Fruit fly (Drosophila melanogaster) whole organism, embryonic: Measurements from ENCODE around the gene CG32371.

ENCODE experiments used
- CG1024 ChIP-seq: fragments of 200-800 bp; sonication (Bioruptor generic); IDR thresholded peaks from 2 replicates; pipeline ENCODE4 v1.3.6; 2022; ENCODE audit warnings: missing biosample characterization, missing genetic modification characterization
- CG11504 ChIP-seq: fragments of 200-800 bp; sonication (Bioruptor generic); optimal IDR thresholded peaks from 3 replicates; lab custom pipeline; 2019; ENCODE audit warnings: missing biosample characterization, mild to moderate bottlenecking, missing genetic modification characterization, moderate library complexity
- CG13775 ChIP-seq: fragments of 200-800 bp; sonication (Bioruptor generic); optimal IDR thresholded peaks from 3 replicates; lab custom pipeline; 2017; ENCODE audit warnings: missing biosample characterization, mild to moderate bottlenecking, missing genetic modification characterization
- CG14441 ChIP-seq: fragments of 200-800 bp; sonication (Bioruptor generic); IDR thresholded peaks from 2 replicates; pipeline ENCODE4 v1.3.6; 2022; ENCODE audit warnings: missing biosample characterization, missing genetic modification characterization
- CG1602 ChIP-seq: fragments of 200-800 bp; sonication (Bioruptor generic); optimal IDR thresholded peaks from 3 replicates; lab custom pipeline; 2016; ENCODE audit warnings: missing biosample characterization, missing genetic modification characterization
- CG18619 ChIP-seq: fragments of 200-800 bp; sonication (Bioruptor generic); optimal IDR thresholded peaks from 3 replicates; lab custom pipeline; 2017; ENCODE audit warnings: missing biosample characterization, mild to moderate bottlenecking, missing genetic modification characterization
- CG2120 ChIP-seq: fragments of 200-800 bp; sonication (Bioruptor generic); optimal IDR thresholded peaks from 3 replicates; lab custom pipeline; 2016; ENCODE audit warnings: missing biosample characterization, missing genetic modification characterization
- CG2199 ChIP-seq: fragments of 200-800 bp; sonication (Bioruptor generic); IDR thresholded peaks from 3 replicates; pipeline ENCODE4 v1.3.6; 2022; ENCODE audit warnings: missing biosample characterization, missing genetic modification characterization
- CG2202 ChIP-seq: fragments of 200-800 bp; sonication (Bioruptor generic); optimal IDR thresholded peaks from 2 replicates; lab custom pipeline; 2018; ENCODE audit warnings: missing biosample characterization, mild to moderate bottlenecking, missing genetic modification characterization
- CG2712 ChIP-seq: fragments of 200-800 bp; optimal IDR thresholded peaks from 3 replicates; lab custom pipeline; 2019; ENCODE audit warnings: missing biosample characterization, mild to moderate bottlenecking, missing genetic modification characterization, moderate library complexity
- CG2889 ChIP-seq: fragments of 200-800 bp; sonication (Bioruptor generic); IDR thresholded peaks from 3 replicates; pipeline ENCODE4 v1.3.6; 2022; ENCODE audit warnings: missing biosample characterization, missing genetic modification characterization
- CG31441 ChIP-seq: fragments of 200-800 bp; sonication (Bioruptor generic); IDR thresholded peaks from 2 replicates; pipeline ENCODE4 v1.3.6; 2022; ENCODE audit warnings: missing biosample characterization, missing genetic modification characterization
- CG34376 ChIP-seq: fragments of 200-800 bp; sonication (Bioruptor generic); optimal IDR thresholded peaks from 2 replicates; lab custom pipeline; 2018; ENCODE audit warnings: missing biosample characterization, mild to moderate bottlenecking, missing genetic modification characterization
- CG4404 ChIP-seq: fragments of 200-800 bp; sonication (Bioruptor generic); IDR thresholded peaks from 2 replicates; pipeline ENCODE4 v1.3.6; 2022; ENCODE audit warnings: missing biosample characterization, missing genetic modification characterization
- CG4707 ChIP-seq: fragments of 200-800 bp; sonication (Bioruptor generic); optimal IDR thresholded peaks from 2 replicates; lab custom pipeline; 2018; ENCODE audit warnings: missing biosample characterization, mild to moderate bottlenecking, missing genetic modification characterization, moderate library complexity
- CG4730 ChIP-seq: fragments of 200-800 bp; sonication (Bioruptor generic); IDR thresholded peaks from 2 replicates; pipeline ENCODE4 v1.3.6; 2022; ENCODE audit warnings: missing biosample characterization, missing genetic modification characterization
- CG5180 ChIP-seq: fragments of 200-800 bp; sonication (Bioruptor generic); optimal IDR thresholded peaks from 3 replicates; lab custom pipeline; 2017; ENCODE audit warnings: missing biosample characterization, missing genetic modification characterization, mild to moderate bottlenecking, moderate library complexity, missing genetic modification reagents
- CG6272 ChIP-seq: fragments of 200-800 bp; sonication (Bioruptor generic); IDR thresholded peaks from 2 replicates; pipeline ENCODE4 v1.3.6; 2022; ENCODE audit warnings: missing biosample characterization, missing genetic modification characterization
- CG7745 ChIP-seq: fragments of 200-800 bp; sonication (Bioruptor generic); optimal IDR thresholded peaks from 2 replicates; lab custom pipeline; 2018; ENCODE audit warnings: missing biosample characterization, mild to moderate bottlenecking, missing genetic modification characterization, moderate library complexity
- CG8924 ChIP-seq: fragments of 200-800 bp; optimal IDR thresholded peaks from 3 replicates; lab custom pipeline; 2019; ENCODE audit warnings: missing biosample characterization, mild to moderate bottlenecking, missing genetic modification characterization, moderate library complexity
- CG9727 ChIP-seq: fragments of 200-800 bp; sonication (Bioruptor generic); optimal IDR thresholded peaks from 3 replicates; lab custom pipeline; 2017; ENCODE audit warnings: missing biosample characterization, mild to moderate bottlenecking, missing genetic modification characterization
- CG9932 ChIP-seq: fragments of 200-800 bp; sonication (Bioruptor generic); IDR thresholded peaks from 2 replicates; pipeline ENCODE4 v1.3.6; 2022; ENCODE audit warnings: missing biosample characterization, missing genetic modification characterization
- Dek ChIP-seq: fragments of 200-800 bp; sonication (Bioruptor generic); optimal IDR thresholded peaks from 3 replicates; lab custom pipeline; 2019; ENCODE audit warnings: missing biosample characterization, mild to moderate bottlenecking, missing genetic modification characterization, moderate library complexity
- Eip74EF ChIP-seq, 2 experiments: fragments of 200-800 bp in 1 of 2; fragments of >200 bp in 1 of 2; sonication (Bioruptor generic) in 1 of 2; optimal IDR thresholded peaks; 2 replicates each; lab custom pipeline; 2017 to 2019; ENCODE audit warnings: missing biosample characterization in 2 of 2, missing genetic modification characterization in 2 of 2, mild to moderate bottlenecking in 1 of 2, moderate library complexity in 1 of 2
- HLH3B ChIP-seq: fragments of 200-800 bp; sonication (Bioruptor generic); IDR thresholded peaks from 2 replicates; pipeline ENCODE4 v1.3.6; 2022; ENCODE audit warnings: missing biosample characterization, missing genetic modification characterization
- HmgD ChIP-seq: fragments of 200-800 bp; sonication (Bioruptor generic); optimal IDR thresholded peaks from 3 replicates; lab custom pipeline; 2016; ENCODE audit warnings: missing biosample characterization, missing genetic modification characterization
- Kr ChIP-seq: fragments of 200-800 bp; sonication (Bioruptor generic); optimal IDR thresholded peaks from 2 replicates; lab custom pipeline; 2017; ENCODE audit warnings: missing biosample characterization, mild to moderate bottlenecking, missing genetic modification characterization
- Med ChIP-seq: fragments of 200-800 bp; sonication (Bioruptor generic); peaks from one replicate; lab custom pipeline; 2016; ENCODE audit warnings: missing biosample characterization, missing genetic modification characterization, mild to moderate bottlenecking, inconsistent platforms, moderate library complexity
- Sox102F ChIP-seq: fragments of 200-800 bp; sonication (Bioruptor generic); optimal IDR thresholded peaks from 2 replicates; lab custom pipeline; 2018; ENCODE audit warnings: missing biosample characterization, mild to moderate bottlenecking, missing genetic modification characterization, moderate library complexity
- TFAM ChIP-seq: fragments of 200-800 bp; sonication (Bioruptor generic); optimal IDR thresholded peaks from 2 replicates; lab custom pipeline; 2017; ENCODE audit warnings: missing biosample characterization, missing genetic modification characterization, inconsistent platforms
- ap ChIP-seq: fragments of 200-800 bp; sonication (Bioruptor generic); IDR thresholded peaks from 2 replicates; pipeline ENCODE4 v1.3.6; 2022; ENCODE audit warnings: missing biosample characterization, missing genetic modification characterization
- bigmax ChIP-seq: fragments of 200-800 bp; sonication (Bioruptor generic); optimal IDR thresholded peaks from 2 replicates; lab custom pipeline; 2018; ENCODE audit warnings: missing biosample characterization, mild to moderate bottlenecking, missing genetic modification characterization
- crc ChIP-seq: fragments of 200-800 bp; sonication (Bioruptor generic); optimal IDR thresholded peaks from 2 replicates; lab custom pipeline; 2016; ENCODE audit warnings: missing biosample characterization, missing genetic modification characterization
- fd102C ChIP-seq: fragments of 200-800 bp; sonication (Bioruptor generic); optimal IDR thresholded peaks from 2 replicates; lab custom pipeline; 2018; ENCODE audit warnings: missing biosample characterization, mild to moderate bottlenecking, missing genetic modification characterization, moderate library complexity
- grau ChIP-seq: fragments of 200-800 bp; optimal IDR thresholded peaks from 3 replicates; lab custom pipeline; 2019; ENCODE audit warnings: missing biosample characterization, mild to moderate bottlenecking, missing genetic modification characterization, moderate library complexity
- ham ChIP-seq: fragments of 200-800 bp; sonication (Bioruptor generic); IDR thresholded peaks from 2 replicates; pipeline ENCODE4 v1.3.6; 2022; ENCODE audit warnings: missing biosample characterization, missing genetic modification characterization
- knrl ChIP-seq: fragments of 200-800 bp; sonication (Bioruptor generic); IDR thresholded peaks from 3 replicates; pipeline ENCODE4 v1.3.6; 2022; ENCODE audit warnings: missing biosample characterization, missing genetic modification characterization; ENCODE audit not compliant: partially characterized antibody
- nerfin-2 ChIP-seq: fragments of 200-800 bp; sonication (Bioruptor generic); IDR thresholded peaks from 2 replicates; pipeline ENCODE4 v1.3.6; 2022; ENCODE audit warnings: missing biosample characterization, missing genetic modification characterization; ENCODE audit not compliant: partially characterized antibody
- prd ChIP-seq, 3 experiments: fragments of >200 bp in 2 of 3; fragments of 200-800 bp in 1 of 3; sonication (Bioruptor generic) in 1 of 3; optimal IDR thresholded peaks in 2 of 3; IDR thresholded peaks in 1 of 3; 2 replicates in 2 of 3; 3 replicates in 1 of 3; pipeline versions ENCODE4 v1.3.6 to Lab custom; 2017 to 2022; ENCODE audit warnings: missing biosample characterization in 1 of 3, missing genetic modification characterization in 1 of 3
- pzg ChIP-seq: fragments of 200-800 bp; sonication (Bioruptor generic); optimal IDR thresholded peaks from 3 replicates; lab custom pipeline; 2018; ENCODE audit warnings: missing biosample characterization, mild to moderate bottlenecking, missing genetic modification characterization, moderate library complexity
- ro ChIP-seq: fragments of 200-800 bp; sonication (Bioruptor generic); IDR thresholded peaks from 2 replicates; pipeline ENCODE4 v1.3.6; 2022; ENCODE audit warnings: missing biosample characterization, missing genetic modification characterization
- sna ChIP-seq: fragments of 200-800 bp; sonication (Bioruptor generic); IDR thresholded peaks from 2 replicates; pipeline ENCODE4 v1.3.6; 2022; ENCODE audit warnings: missing biosample characterization, missing genetic modification characterization; ENCODE audit not compliant: partially characterized antibody
- tin ChIP-seq: fragments of 200-800 bp; sonication (Bioruptor generic); optimal IDR thresholded peaks from 3 replicates; lab custom pipeline; 2016; ENCODE audit warnings: missing biosample characterization, missing genetic modification characterization
- toy ChIP-seq: fragments of 200-800 bp; sonication (Bioruptor generic); IDR thresholded peaks from 2 replicates; pipeline ENCODE4 v1.3.6; 2022; ENCODE audit warnings: missing biosample characterization, missing genetic modification characterization
- twi ChIP-seq: fragments of 200-800 bp; optimal IDR thresholded peaks from 2 replicates; lab custom pipeline; 2019; ENCODE audit warnings: missing biosample characterization, mild to moderate bottlenecking, missing genetic modification characterization, moderate library complexity
- tx ChIP-seq: fragments of 200-800 bp; sonication (Bioruptor generic); optimal IDR thresholded peaks from 2 replicates; lab custom pipeline; 2016; ENCODE audit warnings: missing biosample characterization, missing genetic modification characterization
- unc-4 ChIP-seq: fragments of 200-800 bp; sonication (Bioruptor generic); IDR thresholded peaks from 2 replicates; pipeline ENCODE4 v1.3.6; 2022; ENCODE audit warnings: missing biosample characterization, missing genetic modification characterization; ENCODE audit not compliant: partially characterized antibody
- zfh1 ChIP-seq: fragments of 200-800 bp; sonication (Bioruptor generic); IDR thresholded peaks from 3 replicates; pipeline ENCODE4 v1.3.6; 2022; ENCODE audit warnings: missing biosample characterization, missing genetic modification characterization

Gene CG32371

dm6 chr3L:7809289-7810099 is 41.3 kb upstream of the CG32371 start, which contains the start of gene CG32369 (continued):
- TF ChIP-seq knrl (GFP tag; lab: Robert Waterston, UW) (0 out of 3 replicates have a peak, but pooled peaks have one; percentile 17), CG2889 (GFP tag; lab: Robert Waterston, UW) (no peak), CG1602 (no peak), bigmax (GFP tag; lab: Kevin White, UChicago) (no peak), crc (GFP tag; lab: Kevin White, UChicago) (no peak), HmgD (GFP tag; lab: Kevin White, UChicago) (no peak), CG2120 (GFP tag; lab: Kevin White, UChicago) (peak; percentile 24), CG1024 (GFP tag; lab: Robert Waterston, UW) (no peak), ro (GFP tag; lab: Robert Waterston, UW) (no peak), HLH3B (GFP tag; lab: Robert Waterston, UW) (peak; percentile 47; the same call in 1 of the 2 replicates), CG11504 (tag; lab: Kevin White, UChicago) (peak; percentile 87), CG4707 (GFP tag; lab: Kevin White, UChicago) (no peak), CG2712 (tag; lab: Kevin White, UChicago) (no peak), twi (tag; lab: Kevin White, UChicago) (no peak), CG14441 (GFP tag; lab: Robert Waterston, UW) (peak; percentile 25; the same call in 1 of the 2 replicates), CG18619 (GFP tag; lab: Kevin White, UChicago) (peak; percentile 13), CG13775 (GFP tag; lab: Kevin White, UChicago) (no peak), Dek (tag; lab: Kevin White, UChicago) (peak; percentile 15), CG6272 (GFP tag; lab: Robert Waterston, UW) (no peak), CG8924 (no peak), CG5180 (GFP tag; lab: Kevin White, UChicago) (peak; percentile 60), CG4730 (GFP tag; lab: Robert Waterston, UW) (no peak), grau (tag; lab: Kevin White, UChicago) (no peak), CG34376 (peak; percentile 69), ap (GFP tag; lab: Robert Waterston, UW) (no peak), CG31441 (GFP tag; lab: Robert Waterston, UW) (no peak), TFAM (GFP tag; lab: Kevin White, UChicago) (no peak), CG4404 (GFP tag; lab: Robert Waterston, UW) (no peak), CG2202 (tag; lab: Kevin White, UChicago) (no peak), Sox102F (peak; percentile 7), CG9932 (GFP tag; lab: Robert Waterston, UW) (no peak), zfh1 (GFP tag; lab: Robert Waterston, UW) (no peak), CG9727 (peak; percentile 41), tx (GFP tag; lab: Kevin White, UChicago) (no peak), tin (GFP tag; lab: Kevin White, UChicago) (no peak), sna (GFP tag; lab: Robert Waterston, UW) (0 out of 2 replicates have a peak, but pooled peaks have one; percentile 20), unc-4 (GFP tag; lab: Robert Waterston, UW) (peak; percentile 53), fd102C (GFP tag; lab: Kevin White, UChicago) (no peak), ham (no peak), prd (optimal IDR thresholded peaks at IDR 0.05; lab: Kevin White, UChicago) (no peak), prd (GFP tag; IDR thresholded peaks at IDR 0.05; lab: Robert Waterston, UW) (no peak), CG2199 (no peak), pzg (no peak), CG7745 (tag; lab: Kevin White, UChicago) (no peak), Med (GFP tag; lab: Kevin White, UChicago) (peak; percentile 87), nerfin-2 (no peak), toy (GFP tag; lab: Robert Waterston, UW) (no peak), Eip74EF (GFP tag; optimal IDR thresholded peaks at IDR 0.05; lab: Kevin White, UChicago) (no peak), Kr (GFP tag; lab: Kevin White, UChicago) (no peak)
